Fruit fly (Drosophila melanogaster): ENCODE data around the gene lsn.
A peak's percentile ranks its signal among the peaks of the same experiment; 100 is the strongest.

lsn gene

dm6 chr3R:21838505-21838956 lies 26.4 kb upstream of the lsn start (continued):
- TF ChIP-seq CG9727 (GFP tag; optimal IDR thresholded peaks at IDR 0.05) (peak; percentile 28), CG7786 (GFP tag; optimal IDR thresholded peaks at IDR 0.05) (no peak), CG9609 (GFP tag; optimal IDR thresholded peaks at IDR 0.05) (peak; percentile 22), sna (GFP tag; IDR thresholded peaks at IDR 0.05; ENCODE audit: partially characterized antibody) (no peak), Sox100B (GFP tag; optimal IDR thresholded peaks at IDR 0.05) (peak; percentile 43), CG17186 (GFP tag; optimal IDR thresholded peaks at IDR 0.05) (no peak), hb (GFP tag; IDR thresholded peaks at IDR 0.05; ENCODE audit: partially characterized antibody) (no peak), Dfd (GFP tag; optimal IDR thresholded peaks at IDR 0.05) (no peak), otp (GFP tag; IDR thresholded peaks at IDR 0.05) (no peak), CG18011 (GFP tag; optimal IDR thresholded peaks at IDR 0.05) (no peak), Bdp1 (GFP tag; optimal IDR thresholded peaks at IDR 0.05) (no peak), al (GFP tag; IDR thresholded peaks at IDR 0.05) (no peak), zf30C (GFP tag; optimal IDR thresholded peaks at IDR 0.05) (no peak), pita (GFP tag; optimal IDR thresholded peaks at IDR 0.05) (no peak), Sin3A (optimal IDR thresholded peaks at IDR 0.05) (no peak), bsh (GFP tag; optimal IDR thresholded peaks at IDR 0.05) (peak; percentile 13 to 88), jumu (GFP tag; optimal IDR thresholded peaks at IDR 0.05) (peak; percentile 5), D (optimal IDR thresholded peaks at IDR 0.05) (no peak), D (GFP tag; optimal IDR thresholded peaks at IDR 0.05) (no peak), Rx (GFP tag; IDR thresholded peaks at IDR 0.05) (no peak), esg (GFP tag; conservative IDR thresholded peaks at IDR 0.05) (no peak), CG13624 (GFP tag; optimal IDR thresholded peaks at IDR 0.05) (no peak), CG2875 (GFP tag; optimal IDR thresholded peaks at IDR 0.05) (no peak), da (GFP tag; optimal IDR thresholded peaks at IDR 0.05) (no peak), unc-4 (GFP tag; IDR thresholded peaks at IDR 0.05; ENCODE audit: partially characterized antibody) (no peak), CG8089 (GFP tag; optimal IDR thresholded peaks at IDR 0.05) (peak; percentile 0), chif (GFP tag; optimal IDR thresholded peaks at IDR 0.05) (peak; percentile 29 to 63), CG31441 (GFP tag; IDR thresholded peaks at IDR 0.05) (peak; percentile 56; the same call in 1 of the 2 replicates), kay (GFP tag; optimal IDR thresholded peaks at IDR 0.05) (no peak), ftz-f1 (GFP tag; optimal IDR thresholded peaks at IDR 0.05) (no peak), Chrac-16 (GFP tag; optimal IDR thresholded peaks at IDR 0.05) (peak; percentile 2), schlank (tag; optimal IDR thresholded peaks at IDR 0.05) (no peak), CG14710 (tag; optimal IDR thresholded peaks at IDR 0.05) (no peak), gro (GFP tag; optimal IDR thresholded peaks at IDR 0.05) (no peak), CG17361 (GFP tag; IDR thresholded peaks at IDR 0.05) (peak; percentile 73), CG43689 (GFP tag; IDR thresholded peaks at IDR 0.05) (no peak), CG2889 (GFP tag; IDR thresholded peaks at IDR 0.05) (no peak), hth (optimal IDR thresholded peaks at IDR 0.05) (no peak), CG15269 (tag; optimal IDR thresholded peaks at IDR 0.05) (peak; percentile 36), cas (GFP tag; IDR thresholded peaks at IDR 0.05) (no peak), CG11723 (GFP tag; optimal IDR thresholded peaks at IDR 0.05) (peak; percentile 4), gsb-n (tag; optimal IDR thresholded peaks at IDR 0.05) (no peak), GATAe (GFP tag; conservative IDR thresholded peaks at IDR 0.05) (no peak), Hr51 (GFP tag; optimal IDR thresholded peaks at IDR 0.05) (peak in 1 of 2 experiments; percentile 64), ato (GFP tag; IDR thresholded peaks at IDR 0.05; ENCODE audit: partially characterized antibody) (no peak), CG12744 (GFP tag; optimal IDR thresholded peaks at IDR 0.05) (no peak), lilli (GFP tag; optimal IDR thresholded peaks at IDR 0.05) (peak; percentile 19), Mes4 (GFP tag; optimal IDR thresholded peaks at IDR 0.05) (no peak), ATbp (GFP tag; optimal IDR thresholded peaks at IDR 0.05) (peak; percentile 13), fru (optimal IDR thresholded peaks at IDR 0.05) (no peak), p53 (GFP tag; optimal IDR thresholded peaks at IDR 0.05) (no peak), CG11247 (GFP tag; IDR thresholded peaks at IDR 0.05) (no peak), slp2 (GFP tag; optimal IDR thresholded peaks at IDR 0.05) (peak; percentile 38)
